Worm (Caenorhabditis elegans) whole organism, young adult: ENCODE results near the gene col-175.

ENCODE experiments used
- F49E8.2 ChIP-seq: sonication (generic microtip); optimal IDR thresholded peaks from 3 replicates; lab custom pipeline; 2017; ENCODE audit warnings: missing genetic modification characterization, mild to moderate bottlenecking, missing compliant biosample characterization, antibody characterized with exemption, moderate library complexity; ENCODE audit not compliant: insufficient read depth
- Y53F4B.3 ChIP-seq: fragments of 200-800 bp; sonication (Bioruptor generic); IDR thresholded peaks from 2 replicates; pipeline ENCODE4 v1.3.6; 2022; ENCODE audit warnings: missing genetic modification reagents, missing genetic modification characterization, missing compliant biosample characterization
- ama-1 ChIP-seq, 3 experiments: fragments of 150-350 bp in 1 of 3; sonication (generic microtip) in 2 of 3; optimal IDR thresholded peaks; 2 replicates each; lab custom pipeline; 2014 to 2018; ENCODE audit warnings: missing biosample characterization in 2 of 3, missing genetic modification characterization in 2 of 3, missing genetic modification reagents in 2 of 3
- dpl-1 ChIP-seq: fragments of 150-350 bp; optimal IDR thresholded peaks from 2 replicates; lab custom pipeline; 2014; ENCODE audit warnings: missing biosample characterization, missing genetic modification reagents, missing genetic modification characterization
- efl-1 ChIP-seq: fragments of 150-350 bp; optimal IDR thresholded peaks from 2 replicates; lab custom pipeline; 2014; ENCODE audit warnings: missing biosample characterization, missing genetic modification reagents, missing genetic modification characterization
- fkh-3 ChIP-seq: sonication (generic microtip); optimal IDR thresholded peaks from 2 replicates; lab custom pipeline; 2016; ENCODE audit warnings: mild to moderate bottlenecking, missing genetic modification characterization, missing compliant biosample characterization
- hmg-1.2 ChIP-seq: fragments of 200-800 bp; sonication (Bioruptor generic); IDR thresholded peaks from 2 replicates; pipeline ENCODE4 v1.3.6; 2022; ENCODE audit warnings: missing genetic modification reagents, missing genetic modification characterization, missing compliant biosample characterization
- snpc-1.3 ChIP-seq: sonication (generic microtip); optimal IDR thresholded peaks from 2 replicates; lab custom pipeline; 2017; ENCODE audit warnings: missing genetic modification characterization, mild to moderate bottlenecking, missing compliant biosample characterization, antibody characterized with exemption, moderate library complexity, missing genotype, missing genetic modification reagents; ENCODE audit not compliant: insufficient read depth
- somi-1 ChIP-seq: fragments of 200-800 bp; sonication (Bioruptor generic); optimal IDR thresholded peaks from 2 replicates; lab custom pipeline; 2018; ENCODE audit warnings: mild to moderate bottlenecking, missing genetic modification characterization, missing compliant biosample characterization

DNA sequence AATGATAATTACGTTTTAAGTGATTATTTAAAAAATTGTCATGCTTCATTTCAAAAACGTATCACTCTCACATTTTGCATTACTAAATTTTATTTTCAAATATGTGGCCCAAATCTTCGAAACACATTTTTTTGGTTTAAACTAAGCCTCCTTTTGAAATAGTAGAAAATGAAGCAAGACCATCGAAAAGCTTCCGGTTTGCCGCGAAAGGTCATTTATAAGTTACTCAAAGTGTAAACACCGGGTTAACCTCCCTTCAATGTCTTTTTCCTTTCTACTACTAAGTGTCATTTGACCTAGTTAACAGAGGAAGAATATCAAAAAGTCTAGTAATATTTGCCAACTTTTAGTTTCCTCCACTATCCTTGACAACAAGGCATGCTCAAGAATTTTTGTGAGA, 27.7 kb downstream of the col-175 start:
- TF ChIP-seq efl-1 (GFP tag; lab: Kevin White, UChicago) (no peak), ama-1 (optimal IDR thresholded peaks at IDR 0.05; lab: Kevin White, UChicago) (no peak), ama-1 (GFP tag; optimal IDR thresholded peaks at IDR 0.05; lab: Kevin White, UChicago) (no peak), somi-1 (GFP tag; lab: Kevin White, UChicago) (no peak), fkh-3 (tag; lab: Kevin White, UChicago) (no peak), snpc-1.3 (tag; lab: Kevin White, UChicago) (no peak), Y53F4B.3 (no peak), dpl-1 (no peak), hmg-1.2 (GFP tag; lab: Robert Waterston, UW) (no peak), F49E8.2 (tag; lab: Kevin White, UChicago) (no peak)
